Fruit fly (Drosophila melanogaster): ENCODE results near the gene Nnf1b.
A peak's percentile ranks its signal among the peaks of the same experiment; 100 is the strongest.

Nnf1b gene

DNA sequence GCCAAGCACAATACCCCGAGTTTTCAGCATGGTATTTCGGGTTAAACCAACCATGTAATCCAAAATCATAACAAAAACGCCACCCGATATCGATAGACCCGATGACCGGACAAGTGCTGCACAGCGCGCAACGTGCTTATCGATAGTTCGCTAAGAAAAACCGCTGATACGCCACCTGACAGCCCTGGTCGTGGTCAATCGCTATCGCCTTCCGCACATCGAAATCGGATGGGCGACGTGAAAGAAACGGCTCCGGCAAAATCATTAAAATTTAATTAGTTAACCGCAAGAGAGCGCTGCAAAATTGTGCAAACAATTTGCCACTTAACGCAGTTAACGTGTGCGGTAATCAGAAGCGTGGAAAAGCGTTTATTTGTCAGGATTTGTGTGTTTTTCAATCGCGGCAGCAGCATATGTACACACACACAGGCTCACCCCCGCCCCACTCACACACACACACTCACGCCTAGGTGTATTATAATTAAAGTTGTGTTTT is 15.4 kb downstream of the Nnf1b start, which contains the start of the genes CG3862 and dock (continued):
- peak; percentile 12 for TF ChIP-seq CG18262 (tag; optimal IDR thresholded peaks at IDR 0.05)
- peak; percentile 39 for TF ChIP-seq pnt (GFP tag; optimal IDR thresholded peaks at IDR 0.05)
- TF ChIP-seq her (GFP tag; optimal IDR thresholded peaks at IDR 0.05): peak; percentile 82
- no peak for TF ChIP-seq CG1832 (GFP tag; optimal IDR thresholded peaks at IDR 0.05)
- TF ChIP-seq Fer2 (tag; optimal IDR thresholded peaks at IDR 0.05): no peak
- peak; percentile 1 for TF ChIP-seq wek (GFP tag; optimal IDR thresholded peaks at IDR 0.05)
- TF ChIP-seq CG18764 (GFP tag; optimal IDR thresholded peaks at IDR 0.05): peak; percentile 33
- peak; percentile 50 for TF ChIP-seq Xbp1 (GFP tag; optimal IDR thresholded peaks at IDR 0.05)
- no peak for TF ChIP-seq CG2875 (GFP tag; optimal IDR thresholded peaks at IDR 0.05)
- peak; percentile 58 for TF ChIP-seq NK7.1 (GFP tag; optimal IDR thresholded peaks at IDR 0.05)
- TF ChIP-seq CG15269 (tag; optimal IDR thresholded peaks at IDR 0.05): peak; percentile 39
- TF ChIP-seq hb (GFP tag; IDR thresholded peaks at IDR 0.05; ENCODE audit: partially characterized antibody): peak; percentile 97
- TF ChIP-seq nom (GFP tag; optimal IDR thresholded peaks at IDR 0.05): peak; percentile 68
- peak; percentile 64 for TF ChIP-seq Max (GFP tag; optimal IDR thresholded peaks at IDR 0.05)
- TF ChIP-seq CG7745 (tag; optimal IDR thresholded peaks at IDR 0.05): peak; percentile 56
- TF ChIP-seq MTF-1 (GFP tag; optimal IDR thresholded peaks at IDR 0.05; ENCODE audit: borderline replicate concordance): peak; percentile 29
- no peak for TF ChIP-seq hkb (optimal IDR thresholded peaks at IDR 0.05)
- peak; percentile 36; the same call in 1 of the 2 replicates for TF ChIP-seq hkb (GFP tag; IDR thresholded peaks at IDR 0.05)
- peak; percentile 52 to 86 for TF ChIP-seq Pdp1 (GFP tag; optimal IDR thresholded peaks at IDR 0.05)
- TF ChIP-seq CG8924 (tag; optimal IDR thresholded peaks at IDR 0.05): peak; percentile 64
- TF ChIP-seq nmo (GFP tag; optimal IDR thresholded peaks at IDR 0.05): peak; percentile 62
- TF ChIP-seq HLH4C (GFP tag; IDR thresholded peaks at IDR 0.05; ENCODE audit: partially characterized antibody): peak; percentile 99
- peak; percentile 3 for TF ChIP-seq CG6813 (GFP tag; optimal IDR thresholded peaks at IDR 0.05)
- TF ChIP-seq ind (GFP tag; optimal IDR thresholded peaks at IDR 0.05): peak; percentile 39
- peak in 1 of 3 experiments; percentile 1 for TF ChIP-seq lola (GFP tag; optimal IDR thresholded peaks at IDR 0.05)
- no peak for TF ChIP-seq Asciz (GFP tag; optimal IDR thresholded peaks at IDR 0.05)
- TF ChIP-seq sens (GFP tag): peak; percentile 91
- peak; percentile 77 for TF ChIP-seq Sin3A (optimal IDR thresholded peaks at IDR 0.05)
- TF ChIP-seq CG13424 (tag; optimal IDR thresholded peaks at IDR 0.05): peak; percentile 38
- TF ChIP-seq bowl (GFP tag; IDR thresholded peaks at IDR 0.05): no peak
- no peak for TF ChIP-seq esg (GFP tag; conservative IDR thresholded peaks at IDR 0.05)
- peak; percentile 40 for TF ChIP-seq Blimp-1 (GFP tag; optimal IDR thresholded peaks at IDR 0.05)
- no peak for TF ChIP-seq NC2β (GFP tag; optimal IDR thresholded peaks at IDR 0.05)
- TF ChIP-seq ci (GFP tag; IDR thresholded peaks at IDR 0.05): peak; percentile 77; the same call in 2 of the 3 replicates
- peak; percentile 50 for TF ChIP-seq Meics (GFP tag; optimal IDR thresholded peaks at IDR 0.05)
- TF ChIP-seq Dad (GFP tag; optimal IDR thresholded peaks at IDR 0.05): peak; percentile 38
- peak; percentile 58 for TF ChIP-seq CG9797 (GFP tag; optimal IDR thresholded peaks at IDR 0.05)
- TF ChIP-seq Trl (optimal IDR thresholded peaks at IDR 0.05): no peak
- peak; percentile 59 for TF ChIP-seq Trl (GFP tag; optimal IDR thresholded peaks at IDR 0.05)
- TF ChIP-seq sens-2 (GFP tag; IDR thresholded peaks at IDR 0.05): no peak
- no peak for TF ChIP-seq CG17612 (GFP tag; IDR thresholded peaks at IDR 0.05)
- TF ChIP-seq fru (optimal IDR thresholded peaks at IDR 0.05): no peak
- TF ChIP-seq Med (GFP tag): peak; percentile 97
- no peak for TF ChIP-seq dati (GFP tag; IDR thresholded peaks at IDR 0.05)
- no peak for TF ChIP-seq stc (GFP tag; IDR thresholded peaks at IDR 0.05)
- TF ChIP-seq vnd (GFP tag; IDR thresholded peaks at IDR 0.05; ENCODE audit: partially characterized antibody): peak; percentile 95
- peak in 1 of 2 experiments; percentile 60 for TF ChIP-seq crp (GFP tag; optimal IDR thresholded peaks at IDR 0.05)
- TF ChIP-seq CG12391 (tag; optimal IDR thresholded peaks at IDR 0.05): peak; percentile 51
- TF ChIP-seq CG17802 (tag; optimal IDR thresholded peaks at IDR 0.05): no peak
- TF ChIP-seq bbx (GFP tag; IDR thresholded peaks at IDR 0.05; ENCODE audit: partially characterized antibody): peak; percentile 99

All from whole organism, embryonic.